Fruit fly (Drosophila melanogaster) whole organism, embryonic: ENCODE data around the gene CG32631.

Experiments used
- CG10431 ChIP-seq: fragments of 200-800 bp; sonication (Bioruptor generic); optimal IDR thresholded peaks from 3 replicates; lab custom pipeline; 2018; ENCODE audit warnings: missing biosample characterization, mild to moderate bottlenecking, missing genetic modification characterization
- CG11093 ChIP-seq: fragments of 200-800 bp; sonication (Bioruptor generic); IDR thresholded peaks from 3 replicates; pipeline ENCODE4 v1.3.6; 2022; ENCODE audit warnings: missing biosample characterization, missing genetic modification characterization
- CG11398 ChIP-seq: fragments of 200-800 bp; sonication (Bioruptor generic); optimal IDR thresholded peaks from 2 replicates; lab custom pipeline; 2016; ENCODE audit warnings: missing biosample characterization, missing genetic modification characterization
- CG12071 ChIP-seq: fragments of 200-800 bp; sonication (Bioruptor generic); optimal IDR thresholded peaks from 3 replicates; lab custom pipeline; 2018; ENCODE audit warnings: missing biosample characterization, mild to moderate bottlenecking, missing genetic modification characterization
- CG12155 ChIP-seq: fragments of 200-800 bp; sonication (Bioruptor generic); optimal IDR thresholded peaks from 3 replicates; lab custom pipeline; 2016; ENCODE audit warnings: missing biosample characterization, missing genetic modification characterization
- CG13123 ChIP-seq: fragments of 200-800 bp; sonication (Bioruptor generic); optimal IDR thresholded peaks from 2 replicates; lab custom pipeline; 2016; ENCODE audit warnings: missing biosample characterization, missing genetic modification characterization
- CG13624 ChIP-seq: fragments of 200-800 bp; sonication (Bioruptor generic); optimal IDR thresholded peaks from 2 replicates; lab custom pipeline; 2016; ENCODE audit warnings: missing biosample characterization, missing genetic modification characterization
- CG13894 ChIP-seq: fragments of 200-800 bp; sonication (Bioruptor generic); optimal IDR thresholded peaks from 3 replicates; lab custom pipeline; 2018; ENCODE audit warnings: missing biosample characterization, mild to moderate bottlenecking, missing genetic modification characterization, moderate library complexity
- CG16813 ChIP-seq: fragments of 200-800 bp; sonication (Bioruptor generic); IDR thresholded peaks from 3 replicates; pipeline ENCODE4 v1.3.6; 2022; ENCODE audit warnings: missing biosample characterization, missing genetic modification characterization; ENCODE audit not compliant: partially characterized antibody
- CG17385 ChIP-seq: fragments of 200-800 bp; sonication (Bioruptor generic); optimal IDR thresholded peaks from 3 replicates; lab custom pipeline; 2018; ENCODE audit warnings: missing biosample characterization, mild to moderate bottlenecking, missing genetic modification characterization
- CG18262 ChIP-seq: fragments of 200-800 bp; optimal IDR thresholded peaks from 3 replicates; lab custom pipeline; 2019; ENCODE audit warnings: missing biosample characterization, mild to moderate bottlenecking, missing genetic modification characterization, moderate library complexity
- CG18476 ChIP-seq: fragments of 200-800 bp; sonication (Bioruptor generic); optimal IDR thresholded peaks from 2 replicates; lab custom pipeline; 2016; ENCODE audit warnings: missing biosample characterization, mild to moderate bottlenecking, missing genetic modification characterization
- CG34376 ChIP-seq: fragments of 200-800 bp; sonication (Bioruptor generic); optimal IDR thresholded peaks from 2 replicates; lab custom pipeline; 2018; ENCODE audit warnings: missing biosample characterization, mild to moderate bottlenecking, missing genetic modification characterization
- CG43689 ChIP-seq: fragments of 200-800 bp; sonication (Bioruptor generic); IDR thresholded peaks from 2 replicates; pipeline ENCODE4 v1.3.6; 2022; ENCODE audit warnings: missing biosample characterization, missing genetic modification characterization
- CG6765 ChIP-seq: fragments of 200-800 bp; sonication (Bioruptor generic); optimal IDR thresholded peaks from 3 replicates; lab custom pipeline; 2017; ENCODE audit warnings: missing biosample characterization, mild to moderate bottlenecking, missing genetic modification characterization
- CG6791 ChIP-seq: fragments of 200-800 bp; sonication (Bioruptor generic); IDR thresholded peaks from 3 replicates; pipeline ENCODE4 v1.3.6; 2022; ENCODE audit warnings: missing biosample characterization, missing genetic modification characterization; ENCODE audit not compliant: partially characterized antibody
- CG8281 ChIP-seq: fragments of 200-800 bp; sonication (Bioruptor generic); optimal IDR thresholded peaks from 2 replicates; lab custom pipeline; 2018; ENCODE audit warnings: missing biosample characterization, mild to moderate bottlenecking, missing genetic modification characterization, moderate library complexity
- CG8765 ChIP-seq: fragments of 200-800 bp; sonication (Bioruptor generic); IDR thresholded peaks from 2 replicates; pipeline ENCODE4 v1.3.6; 2022; ENCODE audit warnings: missing biosample characterization, missing genetic modification characterization
- Camta ChIP-seq: fragments of 200-800 bp; sonication (Bioruptor generic); optimal IDR thresholded peaks from 2 replicates; lab custom pipeline; 2016; ENCODE audit warnings: missing biosample characterization, missing genetic modification characterization
- HmgD ChIP-seq: fragments of 200-800 bp; sonication (Bioruptor generic); optimal IDR thresholded peaks from 3 replicates; lab custom pipeline; 2016; ENCODE audit warnings: missing biosample characterization, missing genetic modification characterization
- Hmr ChIP-seq: fragments of 200-800 bp; sonication (Bioruptor generic); optimal IDR thresholded peaks from 3 replicates; lab custom pipeline; 2017; ENCODE audit warnings: mild to moderate bottlenecking, missing biosample characterization, missing genetic modification reagents, missing genetic modification characterization
- Hr3 ChIP-seq: fragments of 200-800 bp; sonication (Bioruptor generic); optimal IDR thresholded peaks from 3 replicates; lab custom pipeline; 2016; ENCODE audit warnings: missing biosample characterization, missing genetic modification characterization
- Hr78 ChIP-seq, 2 experiments: fragments of 200-800 bp in 1 of 2; fragments of >200 bp in 1 of 2; sonication (Bioruptor generic) in 1 of 2; optimal IDR thresholded peaks; 2 replicates each; lab custom pipeline; 2017 to 2019; ENCODE audit warnings: missing biosample characterization in 2 of 2, missing genetic modification characterization in 2 of 2, mild to moderate bottlenecking in 1 of 2, moderate library complexity in 1 of 2
- Lhr ChIP-seq: fragments of 200-800 bp; sonication (Bioruptor generic); optimal IDR thresholded peaks from 3 replicates; lab custom pipeline; 2017; ENCODE audit warnings: mild to moderate bottlenecking, missing biosample characterization, missing genetic modification reagents, missing genetic modification characterization
- Max ChIP-seq: fragments of 200-800 bp; sonication (Bioruptor generic); optimal IDR thresholded peaks from 2 replicates; lab custom pipeline; 2016; ENCODE audit warnings: missing biosample characterization, mild to moderate bottlenecking, missing genetic modification characterization
- Med ChIP-seq: fragments of 200-800 bp; sonication (Bioruptor generic); peaks from one replicate; lab custom pipeline; 2016; ENCODE audit warnings: missing biosample characterization, missing genetic modification characterization, mild to moderate bottlenecking, inconsistent platforms, moderate library complexity
- Mrtf ChIP-seq: fragments of 200-800 bp; sonication (Bioruptor generic); IDR thresholded peaks from 3 replicates; pipeline ENCODE4 v1.3.6; 2022; ENCODE audit warnings: missing biosample characterization, missing genetic modification characterization
- Nf-YB ChIP-seq: fragments of 200-800 bp; sonication (Bioruptor generic); optimal IDR thresholded peaks from 3 replicates; lab custom pipeline; 2019; ENCODE audit warnings: missing biosample characterization, mild to moderate bottlenecking, missing genetic modification characterization, moderate library complexity
- Opbp ChIP-seq: fragments of 200-800 bp; sonication (Bioruptor generic); IDR thresholded peaks from 3 replicates; pipeline ENCODE4 v1.3.6; 2022; ENCODE audit warnings: missing biosample characterization, missing genetic modification characterization; ENCODE audit not compliant: partially characterized antibody
- Ravus ChIP-seq: fragments of 200-800 bp; sonication (Bioruptor generic); IDR thresholded peaks from 2 replicates; pipeline ENCODE4 v1.3.6; 2022; ENCODE audit warnings: missing biosample characterization, missing genetic modification characterization
- Rx ChIP-seq: fragments of 200-800 bp; sonication (Bioruptor generic); IDR thresholded peaks from 2 replicates; pipeline ENCODE4 v1.3.6; 2022; ENCODE audit warnings: missing biosample characterization, missing genetic modification characterization
- Sry-β ChIP-seq: fragments of 200-800 bp; sonication (Bioruptor generic); optimal IDR thresholded peaks from 2 replicates; lab custom pipeline; 2018; ENCODE audit warnings: missing biosample characterization, mild to moderate bottlenecking, missing genetic modification characterization, moderate library complexity
- Ssrp ChIP-seq: fragments of 200-800 bp; sonication (Bioruptor generic); optimal IDR thresholded peaks from 2 replicates; lab custom pipeline; 2018; ENCODE audit warnings: missing biosample characterization, mild to moderate bottlenecking, missing genetic modification characterization, moderate library complexity
- YL-1 ChIP-seq: fragments of 200-800 bp; sonication (Bioruptor generic); optimal IDR thresholded peaks from 3 replicates; lab custom pipeline; 2017; ENCODE audit warnings: missing biosample characterization, mild to moderate bottlenecking, missing genetic modification characterization
- bbx ChIP-seq: fragments of 200-800 bp; sonication (Bioruptor generic); IDR thresholded peaks from 2 replicates; pipeline ENCODE4 v1.3.6; 2022; ENCODE audit warnings: missing biosample characterization, missing genetic modification characterization; ENCODE audit not compliant: partially characterized antibody
- bsh ChIP-seq, 2 experiments: fragments of 200-800 bp; sonication (Bioruptor generic); optimal IDR thresholded peaks; 2 replicates each; lab custom pipeline; 2017 to 2018; ENCODE audit warnings: mild to moderate bottlenecking in 2 of 2, missing biosample characterization in 2 of 2, missing genetic modification characterization in 2 of 2, moderate library complexity in 1 of 2
- caup ChIP-seq: fragments of 200-800 bp; sonication (Bioruptor generic); optimal IDR thresholded peaks from 3 replicates; lab custom pipeline; 2017; ENCODE audit warnings: missing biosample characterization, mild to moderate bottlenecking, missing genetic modification characterization, moderate library complexity; ENCODE audit not compliant: severe bottlenecking
- chif ChIP-seq, 2 experiments: fragments of 200-800 bp; sonication (Bioruptor generic); optimal IDR thresholded peaks; 3 replicates each; lab custom pipeline; 2016; ENCODE audit warnings: missing biosample characterization in 2 of 2, missing genetic modification characterization in 2 of 2
- grn ChIP-seq: fragments of 200-800 bp; sonication (Bioruptor generic); optimal IDR thresholded peaks from 3 replicates; lab custom pipeline; 2017; ENCODE audit warnings: missing biosample characterization, missing genetic modification characterization
- gt ChIP-seq: fragments of 200-800 bp; sonication (Bioruptor generic); IDR thresholded peaks from 2 replicates; pipeline ENCODE4 v1.3.6; 2022; ENCODE audit warnings: missing biosample characterization, missing genetic modification characterization
- nerfin-1 ChIP-seq: fragments of 200-800 bp; sonication (Bioruptor generic); optimal IDR thresholded peaks from 3 replicates; lab custom pipeline; 2019; ENCODE audit warnings: missing biosample characterization, mild to moderate bottlenecking, missing genetic modification characterization, moderate library complexity
- run ChIP-seq: fragments of 200-800 bp; sonication (Bioruptor generic); optimal IDR thresholded peaks from 3 replicates; lab custom pipeline; 2018; ENCODE audit warnings: missing biosample characterization, mild to moderate bottlenecking, missing genetic modification characterization
- sens-2 ChIP-seq: fragments of 200-800 bp; sonication (Bioruptor generic); IDR thresholded peaks from 2 replicates; pipeline ENCODE4 v1.3.6; 2022; ENCODE audit warnings: missing biosample characterization, missing genetic modification characterization
- tin ChIP-seq: fragments of 200-800 bp; sonication (Bioruptor generic); optimal IDR thresholded peaks from 3 replicates; lab custom pipeline; 2016; ENCODE audit warnings: missing biosample characterization, missing genetic modification characterization
- unpg ChIP-seq: fragments of 200-800 bp; sonication (Bioruptor generic); optimal IDR thresholded peaks from 3 replicates; lab custom pipeline; 2018; ENCODE audit warnings: missing biosample characterization, mild to moderate bottlenecking, missing genetic modification characterization, moderate library complexity
- vnd ChIP-seq: fragments of 200-800 bp; sonication (Bioruptor generic); IDR thresholded peaks from 3 replicates; pipeline ENCODE4 v1.3.6; 2022; ENCODE audit warnings: missing biosample characterization, missing genetic modification characterization; ENCODE audit not compliant: partially characterized antibody
- yki ChIP-seq: fragments of >200 bp; optimal IDR thresholded peaks from 3 replicates; lab custom pipeline; 2018

Gene CG32631

dm6 chrX:13563483-13564443, 7.5 kb downstream of the CG32631 start, which contains the start of the genes CG46311 and Tpst (continued):
- TF ChIP-seq Lhr (GFP tag; lab: Kevin White, UChicago) (peak; percentile 98), YL-1 (peak; percentile 66), bsh (GFP tag; optimal IDR thresholded peaks at IDR 0.05; lab: Kevin White, UChicago) (peak; percentile 22 to 55), CG10431 (GFP tag; lab: Kevin White, UChicago) (peak; percentile 21), Hr78 (GFP tag; optimal IDR thresholded peaks at IDR 0.05; lab: Kevin White, UChicago) (no peak), bbx (GFP tag; lab: Robert Waterston, UW) (peak; percentile 33; the same call in 1 of the 2 replicates), CG6765 (GFP tag; lab: Kevin White, UChicago) (no peak), CG12155 (GFP tag; lab: Kevin White, UChicago) (peak; percentile 47), chif (GFP tag; optimal IDR thresholded peaks at IDR 0.05; lab: Kevin White, UChicago) (peak; percentile 6 to 83), Ravus (GFP tag; lab: Robert Waterston, UW) (peak; percentile 4; the same call in 1 of the 2 replicates), CG8281 (no peak), CG8765 (GFP tag; lab: Robert Waterston, UW) (no peak), run (tag; lab: Kevin White, UChicago) (no peak), tin (peak; percentile 76), CG11093 (GFP tag; lab: Robert Waterston, UW) (no peak), Sry-β (GFP tag; lab: Kevin White, UChicago) (no peak), Ssrp (tag; lab: Kevin White, UChicago) (no peak), CG43689 (GFP tag; lab: Robert Waterston, UW) (no peak), CG16813 (no peak), CG6791 (0 out of 3 replicates have a peak, but pooled peaks have one; percentile 62), CG13123 (no peak), nerfin-1 (tag; lab: Kevin White, UChicago) (no peak), CG17385 (GFP tag; lab: Kevin White, UChicago) (peak; percentile 96), caup (peak; percentile 61), Opbp (GFP tag; lab: Robert Waterston, UW) (peak; percentile 67; the same call in 1 of the 3 replicates), Hr3 (GFP tag; lab: Kevin White, UChicago) (peak; percentile 54), CG13624 (peak; percentile 51), CG12071 (peak; percentile 2), Nf-YB (GFP tag; lab: Kevin White, UChicago) (peak; percentile 60), vnd (GFP tag; lab: Robert Waterston, UW) (no peak), yki (lab: Kevin White, UChicago) (peak; percentile 23), gt (GFP tag; lab: Robert Waterston, UW) (no peak), Camta (peak; percentile 30), HmgD (GFP tag; lab: Kevin White, UChicago) (peak; percentile 83), Max (GFP tag; lab: Kevin White, UChicago) (peak; percentile 15), CG18262 (tag; lab: Kevin White, UChicago) (peak; percentile 34), CG11398 (peak; percentile 19), Med (GFP tag; lab: Kevin White, UChicago) (peak; percentile 95), Mrtf (peak; percentile 54; the same call in 2 of the 3 replicates), Hmr (GFP tag; lab: Kevin White, UChicago) (peak; percentile 88), grn (no peak), Rx (GFP tag; lab: Robert Waterston, UW) (peak; percentile 21; the same call in 1 of the 2 replicates), CG18476 (GFP tag; lab: Kevin White, UChicago) (no peak), unpg (GFP tag; lab: Kevin White, UChicago) (peak; percentile 50), CG34376 (no peak), sens-2 (GFP tag; lab: Robert Waterston, UW) (peak; percentile 47; the same call in 1 of the 2 replicates), CG13894 (tag; lab: Kevin White, UChicago) (no peak)
